Worm (Caenorhabditis elegans): ENCODE results near the gene C04A11.1.
A peak's percentile ranks its signal among the peaks of the same experiment; 100 is the strongest.

C04A11.1 gene

DNA sequence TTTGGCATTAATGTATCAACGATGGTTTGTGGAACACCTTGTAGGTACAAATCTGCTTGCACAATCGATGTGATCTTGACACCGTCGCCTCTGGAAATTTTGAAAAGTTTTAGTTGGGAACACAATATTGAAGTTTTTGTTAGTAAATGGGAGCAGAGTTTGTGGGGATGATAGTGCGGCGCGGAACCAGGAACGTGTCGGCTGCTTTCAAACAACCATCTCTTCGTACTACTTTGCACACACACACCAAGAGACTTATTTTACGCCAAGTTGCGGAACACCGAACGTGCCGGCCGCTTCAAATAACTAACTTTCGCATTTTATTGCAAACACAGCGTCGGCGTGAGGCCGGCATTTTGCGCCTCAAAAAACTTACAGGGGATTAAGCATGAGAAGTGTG lies 48.8 kb downstream of the C04A11.1 start:
- TF ChIP-seq snpc-3.4 (tag; optimal IDR thresholded peaks at IDR 0.05) (no peak), hmg-20 (GFP tag; IDR thresholded peaks at IDR 0.05) (no peak), dpff-1 (tag; optimal IDR thresholded peaks at IDR 0.05) (no peak), snpc-4 (GFP tag; optimal IDR thresholded peaks at IDR 0.05) (no peak), snpc-4 (tag; optimal IDR thresholded peaks at IDR 0.05) (peak in 2 of 4 experiments; percentile 47 to 80)

ce11 chrX:13711909-13712308 lies 51.6 kb downstream of the C04A11.1 start, which contains the start of gene K02D3.2:
Gene K02D3.2, minus strand, starts transcription at chrX:13712009.
- TF ChIP-seq F49E8.2 (tag; optimal IDR thresholded peaks at IDR 0.05; ENCODE audit: insufficient read depth) = no peak
- no peak for TF ChIP-seq rec-8 (tag; optimal IDR thresholded peaks at IDR 0.05)
- TF ChIP-seq dpl-1 (GFP tag; optimal IDR thresholded peaks at IDR 0.05) = no peak
- no peak for TF ChIP-seq nhr-179 (tag; optimal IDR thresholded peaks at IDR 0.05)
- no peak for TF ChIP-seq lag-1 (GFP tag; IDR thresholded peaks at IDR 0.05)

Data from whole organism, young adult.